Fruit fly (Drosophila melanogaster) whole organism, embryonic: Measurements from ENCODE around the gene Vps2.
A peak's percentile ranks its signal among the peaks of the same experiment; 100 is the strongest.

Experiments used
- CG11398 ChIP-seq: fragments of 200-800 bp; sonication (Bioruptor generic); optimal IDR thresholded peaks from 2 replicates; lab custom pipeline; 2016; ENCODE audit warnings: missing biosample characterization, missing genetic modification characterization
- CG11696 ChIP-seq: fragments of 200-800 bp; sonication (Bioruptor generic); IDR thresholded peaks from 2 replicates; pipeline ENCODE4 v1.3.6; 2022; ENCODE audit warnings: missing biosample characterization, missing genetic modification characterization
- CG12236 ChIP-seq: fragments of 200-800 bp; sonication (Bioruptor generic); optimal IDR thresholded peaks from 2 replicates; lab custom pipeline; 2016; ENCODE audit warnings: missing biosample characterization, missing genetic modification characterization
- CG12299 ChIP-seq: fragments of 200-800 bp; sonication (Bioruptor generic); optimal IDR thresholded peaks from 2 replicates; lab custom pipeline; 2018; ENCODE audit warnings: missing biosample characterization, mild to moderate bottlenecking, missing genetic modification characterization
- CG12659 ChIP-seq: fragments of 200-800 bp; sonication (Bioruptor generic); optimal IDR thresholded peaks from 3 replicates; lab custom pipeline; 2017; ENCODE audit warnings: mild to moderate bottlenecking, missing biosample characterization, missing genetic modification reagents, missing genetic modification characterization
- CG12942 ChIP-seq: fragments of 200-800 bp; sonication (Bioruptor generic); optimal IDR thresholded peaks from 3 replicates; lab custom pipeline; 2016; ENCODE audit warnings: missing biosample characterization, missing genetic modification characterization
- CG13123 ChIP-seq: fragments of 200-800 bp; sonication (Bioruptor generic); optimal IDR thresholded peaks from 2 replicates; lab custom pipeline; 2016; ENCODE audit warnings: missing biosample characterization, missing genetic modification characterization
- CG13894 ChIP-seq: fragments of 200-800 bp; sonication (Bioruptor generic); optimal IDR thresholded peaks from 3 replicates; lab custom pipeline; 2018; ENCODE audit warnings: missing biosample characterization, mild to moderate bottlenecking, missing genetic modification characterization, moderate library complexity
- CG14965 ChIP-seq: fragments of 200-800 bp; sonication (Bioruptor generic); optimal IDR thresholded peaks from 2 replicates; lab custom pipeline; 2016; ENCODE audit warnings: missing biosample characterization, missing genetic modification characterization, borderline replicate concordance
- CG15011 ChIP-seq: fragments of 200-800 bp; sonication (Bioruptor generic); optimal IDR thresholded peaks from 3 replicates; lab custom pipeline; 2018; ENCODE audit warnings: missing biosample characterization, mild to moderate bottlenecking, missing genetic modification characterization
- CG18262 ChIP-seq: fragments of 200-800 bp; optimal IDR thresholded peaks from 3 replicates; lab custom pipeline; 2019; ENCODE audit warnings: missing biosample characterization, mild to moderate bottlenecking, missing genetic modification characterization, moderate library complexity
- CG1832 ChIP-seq: fragments of 200-800 bp; sonication (Bioruptor generic); optimal IDR thresholded peaks from 2 replicates; lab custom pipeline; 2017; ENCODE audit warnings: missing biosample characterization, mild to moderate bottlenecking, missing genetic modification characterization, inconsistent platforms
- CG34422 ChIP-seq: fragments of 200-800 bp; sonication (Bioruptor generic); IDR thresholded peaks from 3 replicates; pipeline ENCODE4 v1.3.6; 2022; ENCODE audit warnings: missing biosample characterization, missing genetic modification characterization
- CG42726 ChIP-seq: fragments of 200-800 bp; sonication (Bioruptor generic); IDR thresholded peaks from 2 replicates; pipeline ENCODE4 v1.3.6; 2022; ENCODE audit warnings: missing biosample characterization, missing genetic modification characterization; ENCODE audit not compliant: partially characterized antibody
- CG43689 ChIP-seq: fragments of 200-800 bp; sonication (Bioruptor generic); IDR thresholded peaks from 2 replicates; pipeline ENCODE4 v1.3.6; 2022; ENCODE audit warnings: missing biosample characterization, missing genetic modification characterization
- CG4707 ChIP-seq: fragments of 200-800 bp; sonication (Bioruptor generic); optimal IDR thresholded peaks from 2 replicates; lab custom pipeline; 2018; ENCODE audit warnings: missing biosample characterization, mild to moderate bottlenecking, missing genetic modification characterization, moderate library complexity
- CG5245 ChIP-seq: fragments of 200-800 bp; sonication (Bioruptor generic); optimal IDR thresholded peaks from 3 replicates; lab custom pipeline; 2016; ENCODE audit warnings: missing biosample characterization, missing genetic modification characterization
- CG6689 ChIP-seq: fragments of 200-800 bp; sonication (Bioruptor generic); IDR thresholded peaks from 2 replicates; pipeline ENCODE4 v1.3.6; 2022; ENCODE audit warnings: missing biosample characterization, missing genetic modification characterization
- CG7839 ChIP-seq: fragments of 200-800 bp; sonication (Bioruptor generic); optimal IDR thresholded peaks from 3 replicates; lab custom pipeline; 2018; ENCODE audit warnings: missing biosample characterization, mild to moderate bottlenecking, missing genetic modification characterization, moderate library complexity
- CG7963 ChIP-seq: fragments of 200-800 bp; sonication (Bioruptor generic); IDR thresholded peaks from 3 replicates; pipeline ENCODE4 v1.3.6; 2022; ENCODE audit warnings: missing biosample characterization, missing genetic modification characterization; ENCODE audit not compliant: partially characterized antibody
- CG8765 ChIP-seq: fragments of 200-800 bp; sonication (Bioruptor generic); IDR thresholded peaks from 2 replicates; pipeline ENCODE4 v1.3.6; 2022; ENCODE audit warnings: missing biosample characterization, missing genetic modification characterization
- Dad ChIP-seq: fragments of 200-800 bp; sonication (Bioruptor generic); optimal IDR thresholded peaks from 3 replicates; lab custom pipeline; 2016; ENCODE audit warnings: missing biosample characterization, missing genetic modification characterization
- Dref ChIP-seq: fragments of 200-800 bp; sonication (Bioruptor generic); IDR thresholded peaks from 2 replicates; pipeline ENCODE4 v1.3.6; 2022; ENCODE audit warnings: missing biosample characterization, missing genetic modification characterization
- Drgx ChIP-seq: fragments of 200-800 bp; sonication (Bioruptor generic); IDR thresholded peaks from 2 replicates; pipeline ENCODE4 v1.3.6; 2022; ENCODE audit warnings: missing biosample characterization, missing genetic modification characterization
- E2f1 ChIP-seq: fragments of 200-800 bp; sonication (Bioruptor generic); IDR thresholded peaks from 2 replicates; pipeline ENCODE4 v1.3.6; 2022; ENCODE audit warnings: missing biosample characterization, missing genetic modification characterization
- Gug ChIP-seq: fragments of 200-800 bp; sonication (Bioruptor generic); IDR thresholded peaks from 4 replicates; pipeline ENCODE4 v1.3.6; 2022; ENCODE audit warnings: missing biosample characterization, missing genetic modification characterization
- H15 ChIP-seq: fragments of 200-800 bp; sonication (Bioruptor generic); IDR thresholded peaks from 3 replicates; pipeline ENCODE4 v1.3.6; 2022; ENCODE audit warnings: missing biosample characterization, missing genetic modification characterization
- HLH54F ChIP-seq: fragments of 200-800 bp; sonication (Bioruptor generic); optimal IDR thresholded peaks from 3 replicates; lab custom pipeline; 2016; ENCODE audit warnings: missing biosample characterization, missing genetic modification characterization
- Hey ChIP-seq: fragments of 200-800 bp; sonication (Bioruptor generic); optimal IDR thresholded peaks from 3 replicates; lab custom pipeline; 2018; ENCODE audit warnings: missing biosample characterization, mild to moderate bottlenecking, missing genetic modification characterization
- Oaz ChIP-seq: fragments of 200-800 bp; sonication (Bioruptor generic); IDR thresholded peaks from 2 replicates; pipeline ENCODE4 v1.3.6; 2022; ENCODE audit warnings: missing biosample characterization, missing genetic modification characterization
- Oli ChIP-seq: fragments of 200-800 bp; sonication (Bioruptor generic); optimal IDR thresholded peaks from 2 replicates; lab custom pipeline; 2018; ENCODE audit warnings: missing biosample characterization, mild to moderate bottlenecking, missing genetic modification characterization, moderate library complexity
- Vsx1 ChIP-seq: fragments of 200-800 bp; sonication (Bioruptor generic); optimal IDR thresholded peaks from 2 replicates; lab custom pipeline; 2017; ENCODE audit warnings: missing biosample characterization, mild to moderate bottlenecking, missing genetic modification characterization, missing genetic modification reagents
- bcd ChIP-seq: fragments of 200-800 bp; sonication (Bioruptor generic); optimal IDR thresholded peaks from 2 replicates; lab custom pipeline; 2017; ENCODE audit warnings: missing biosample characterization, mild to moderate bottlenecking, missing genetic modification characterization
- caup ChIP-seq: fragments of 200-800 bp; sonication (Bioruptor generic); optimal IDR thresholded peaks from 3 replicates; lab custom pipeline; 2017; ENCODE audit warnings: missing biosample characterization, mild to moderate bottlenecking, missing genetic modification characterization, moderate library complexity; ENCODE audit not compliant: severe bottlenecking
- disco-r ChIP-seq: fragments of 200-800 bp; sonication (Bioruptor generic); optimal IDR thresholded peaks from 2 replicates; lab custom pipeline; 2016; ENCODE audit warnings: missing biosample characterization, missing genetic modification characterization
- fd102C ChIP-seq: fragments of 200-800 bp; sonication (Bioruptor generic); optimal IDR thresholded peaks from 2 replicates; lab custom pipeline; 2018; ENCODE audit warnings: missing biosample characterization, mild to moderate bottlenecking, missing genetic modification characterization, moderate library complexity
- grau ChIP-seq: fragments of 200-800 bp; optimal IDR thresholded peaks from 3 replicates; lab custom pipeline; 2019; ENCODE audit warnings: missing biosample characterization, mild to moderate bottlenecking, missing genetic modification characterization, moderate library complexity
- gsb ChIP-seq: fragments of 200-800 bp; sonication (Bioruptor generic); IDR thresholded peaks from 2 replicates; pipeline ENCODE4 v1.3.6; 2022; ENCODE audit warnings: missing biosample characterization, missing genetic modification characterization
- hbn ChIP-seq: fragments of 200-800 bp; sonication (Bioruptor generic); IDR thresholded peaks from 2 replicates; pipeline ENCODE4 v1.3.6; 2022; ENCODE audit warnings: missing biosample characterization, missing genetic modification characterization; ENCODE audit not compliant: partially characterized antibody
- jing ChIP-seq: fragments of 200-800 bp; sonication (Bioruptor generic); optimal IDR thresholded peaks from 2 replicates; lab custom pipeline; 2018; ENCODE audit warnings: missing biosample characterization, mild to moderate bottlenecking, missing genetic modification characterization
- kni ChIP-seq: fragments of 200-800 bp; sonication (Bioruptor generic); optimal IDR thresholded peaks from 3 replicates; lab custom pipeline; 2017; ENCODE audit warnings: mild to moderate bottlenecking, missing biosample characterization, missing genetic modification reagents, missing genetic modification characterization
- maf-S ChIP-seq: fragments of 200-800 bp; sonication (Bioruptor generic); optimal IDR thresholded peaks from 2 replicates; lab custom pipeline; 2016; ENCODE audit warnings: missing biosample characterization, missing genetic modification characterization
- repo ChIP-seq: fragments of 200-800 bp; sonication (Bioruptor generic); optimal IDR thresholded peaks from 2 replicates; lab custom pipeline; 2016; ENCODE audit warnings: missing biosample characterization, missing genetic modification characterization
- row ChIP-seq: fragments of 200-800 bp; sonication (Bioruptor generic); IDR thresholded peaks from 3 replicates; pipeline ENCODE4 v1.3.6; 2022; ENCODE audit warnings: missing biosample characterization, missing genetic modification characterization
- sug ChIP-seq: fragments of 200-800 bp; optimal IDR thresholded peaks from 2 replicates; lab custom pipeline; 2019; ENCODE audit warnings: missing biosample characterization, mild to moderate bottlenecking, missing genetic modification characterization, moderate library complexity
- unc-4 ChIP-seq: fragments of 200-800 bp; sonication (Bioruptor generic); IDR thresholded peaks from 2 replicates; pipeline ENCODE4 v1.3.6; 2022; ENCODE audit warnings: missing biosample characterization, missing genetic modification characterization; ENCODE audit not compliant: partially characterized antibody
- wdn ChIP-seq: fragments of 200-800 bp; sonication (Bioruptor generic); IDR thresholded peaks from 2 replicates; pipeline ENCODE4 v1.3.6; 2022; ENCODE audit warnings: missing biosample characterization, missing genetic modification characterization

Vps2 gene

dm6 chr3R:26036153-26037144 is 16.2 kb upstream of the Vps2 start (continued):
- TF ChIP-seq Oli (tag; lab: Kevin White, UChicago): peak; percentile 92
- TF ChIP-seq E2f1 (GFP tag; lab: Robert Waterston, UW): peak; percentile 65; the same call in 1 of the 2 replicates
- TF ChIP-seq CG42726 (GFP tag; lab: Robert Waterston, UW): no peak
- no peak for TF ChIP-seq repo
- TF ChIP-seq wdn (GFP tag; lab: Robert Waterston, UW): no peak
- peak; percentile 32 for TF ChIP-seq HLH54F
- peak; percentile 91 for TF ChIP-seq CG7839
- TF ChIP-seq CG6689: peak; percentile 80
- peak; percentile 83 for TF ChIP-seq CG12236 (GFP tag; lab: Kevin White, UChicago)
- peak; percentile 78 for TF ChIP-seq CG15011 (GFP tag; lab: Kevin White, UChicago)
- no peak for TF ChIP-seq Dref (GFP tag; lab: Robert Waterston, UW)
- peak; percentile 30 for TF ChIP-seq CG12942 (GFP tag; lab: Kevin White, UChicago)
- peak; percentile 52 for TF ChIP-seq CG5245 (GFP tag; lab: Kevin White, UChicago)
- peak; percentile 83 for TF ChIP-seq CG4707 (GFP tag; lab: Kevin White, UChicago)
- TF ChIP-seq kni (GFP tag; lab: Kevin White, UChicago): peak; percentile 97
- peak; percentile 17; the same call in 1 of the 4 replicates for TF ChIP-seq Gug (GFP tag; lab: Robert Waterston, UW)
- peak; percentile 79 for TF ChIP-seq CG12659 (GFP tag; lab: Kevin White, UChicago)
- peak; percentile 25; the same call in 1 of the 3 replicates for TF ChIP-seq CG34422
- TF ChIP-seq disco-r (GFP tag; lab: Kevin White, UChicago): peak; percentile 50
- peak; percentile 55 for TF ChIP-seq jing
- peak; percentile 49 for TF ChIP-seq maf-S (GFP tag; lab: Kevin White, UChicago)
- TF ChIP-seq CG11696 (GFP tag; lab: Robert Waterston, UW): peak; percentile 98
- TF ChIP-seq row (GFP tag; lab: Robert Waterston, UW): peak; percentile 82
- TF ChIP-seq Oaz: no peak
- peak; percentile 37 for TF ChIP-seq caup (GFP tag; lab: Kevin White, UChicago)
- TF ChIP-seq sug (tag; lab: Kevin White, UChicago): peak; percentile 52
- TF ChIP-seq grau (tag; lab: Kevin White, UChicago): peak; percentile 91
- TF ChIP-seq Drgx (GFP tag; lab: Robert Waterston, UW): peak; percentile 25; the same call in 1 of the 2 replicates
- peak; percentile 80 for TF ChIP-seq CG12299 (tag; lab: Kevin White, UChicago)
- no peak for TF ChIP-seq CG14965 (GFP tag; lab: Kevin White, UChicago)
- no peak for TF ChIP-seq CG1832 (GFP tag; lab: Kevin White, UChicago)
- peak; percentile 78 for TF ChIP-seq bcd (GFP tag; lab: Kevin White, UChicago)
- TF ChIP-seq CG13894 (tag; lab: Kevin White, UChicago): no peak
- TF ChIP-seq CG18262 (tag; lab: Kevin White, UChicago): peak; percentile 99
- no peak for TF ChIP-seq CG7963 (GFP tag; lab: Robert Waterston, UW)
- TF ChIP-seq CG43689 (GFP tag; lab: Robert Waterston, UW): no peak
- no peak for TF ChIP-seq H15 (GFP tag; lab: Robert Waterston, UW)
- peak; percentile 92 for TF ChIP-seq fd102C (GFP tag; lab: Kevin White, UChicago)
- TF ChIP-seq Dad (GFP tag; lab: Kevin White, UChicago): peak; percentile 62
- TF ChIP-seq Hey: no peak
- peak; percentile 67 for TF ChIP-seq CG11398 (GFP tag; lab: Kevin White, UChicago)
- peak; percentile 70 for TF ChIP-seq Vsx1
- no peak for TF ChIP-seq gsb (GFP tag; lab: Robert Waterston, UW)
- TF ChIP-seq CG8765 (GFP tag; lab: Robert Waterston, UW): peak; percentile 48
- TF ChIP-seq hbn (GFP tag; lab: Robert Waterston, UW): 0 out of 2 replicates have a peak, but pooled peaks have one; percentile 25
- TF ChIP-seq unc-4 (GFP tag; lab: Robert Waterston, UW): no peak
- TF ChIP-seq CG13123 (GFP tag; lab: Kevin White, UChicago): peak; percentile 68
